Worm (Caenorhabditis elegans) whole organism, L1 larva: ENCODE results near the gene col-129.

ENCODE experiments used
- C04F5.9 ChIP-seq: sonication (generic microtip); optimal IDR thresholded peaks from 2 replicates; lab custom pipeline; 2016; ENCODE audit warnings: missing genetic modification characterization, missing compliant biosample characterization
- C16A3.4 ChIP-seq: fragments of 150-350 bp; optimal IDR thresholded peaks from 2 replicates; lab custom pipeline; 2014; ENCODE audit warnings: missing biosample characterization, missing genetic modification characterization
- Y116A8C.19 ChIP-seq: sonication (generic microtip); optimal IDR thresholded peaks from 2 replicates; lab custom pipeline; 2016; ENCODE audit warnings: missing compliant biosample characterization, missing genetic modification characterization, borderline replicate concordance
- aha-1 ChIP-seq: fragments of 150-350 bp; optimal IDR thresholded peaks from 2 replicates; lab custom pipeline; 2014; ENCODE audit warnings: missing biosample characterization, missing genetic modification characterization
- ama-1 ChIP-seq: fragments of 150-350 bp; optimal IDR thresholded peaks from 2 replicates; lab custom pipeline; 2014
- blmp-1 ChIP-seq: fragments of 150-350 bp; optimal IDR thresholded peaks from 2 replicates; lab custom pipeline; 2014; ENCODE audit warnings: missing biosample characterization, missing genetic modification characterization
- ceh-63 ChIP-seq: fragments of 200-800 bp; sonication (Bioruptor generic); optimal IDR thresholded peaks from 2 replicates; lab custom pipeline; 2018; ENCODE audit warnings: mild to moderate bottlenecking, missing genetic modification characterization, missing compliant biosample characterization
- ceh-8 ChIP-seq: fragments of 200-800 bp; sonication (Bioruptor generic); optimal IDR thresholded peaks from 2 replicates; lab custom pipeline; 2018; ENCODE audit warnings: mild to moderate bottlenecking, missing genetic modification characterization, moderate library complexity, missing compliant biosample characterization
- ceh-90 ChIP-seq: sonication (generic microtip); optimal IDR thresholded peaks from 2 replicates; lab custom pipeline; 2016; ENCODE audit warnings: missing genetic modification characterization, missing compliant biosample characterization
- ces-1 ChIP-seq: fragments of 150-350 bp; optimal IDR thresholded peaks from 2 replicates; lab custom pipeline; 2014; ENCODE audit warnings: missing biosample characterization, missing genetic modification reagents, missing genetic modification characterization
- dpl-1 ChIP-seq, 3 experiments: fragments of 150-350 bp in 2 of 3; sonication (generic microtip) in 1 of 3; optimal IDR thresholded peaks; 2 replicates each; lab custom pipeline; 2014 to 2017; ENCODE audit warnings: missing biosample characterization in 3 of 3, missing genetic modification characterization in 3 of 3, missing genetic modification reagents in 3 of 3
- dsc-1 ChIP-seq: sonication (generic microtip); optimal IDR thresholded peaks from 2 replicates; lab custom pipeline; 2016; ENCODE audit warnings: mild to moderate bottlenecking, missing genetic modification characterization, missing compliant biosample characterization
- egl-13 ChIP-seq: sonication (generic microtip); optimal IDR thresholded peaks from 2 replicates; lab custom pipeline; 2016; ENCODE audit warnings: missing genotype, missing genetic modification reagents, missing genetic modification characterization, missing compliant biosample characterization
- egl-27 ChIP-seq, 2 experiments: fragments of 150-350 bp in 1 of 2; sonication (generic microtip); optimal IDR thresholded peaks; 3 replicates each; lab custom pipeline; 2017 to 2018; ENCODE audit warnings: missing biosample characterization in 2 of 2, missing genetic modification characterization in 2 of 2, missing genetic modification reagents in 2 of 2
- elt-2 ChIP-seq: sonication (generic microtip); optimal IDR thresholded peaks from 2 replicates; lab custom pipeline; 2016; ENCODE audit warnings: missing genetic modification characterization, mild to moderate bottlenecking, inconsistent platforms, missing compliant biosample characterization, missing genetic modification reagents
- ets-5 ChIP-seq: fragments of 200-800 bp; sonication (Bioruptor generic); IDR thresholded peaks from 2 replicates; pipeline ENCODE4 v1.3.6; 2022; ENCODE audit warnings: missing genetic modification characterization, missing compliant biosample characterization
- fkh-10 ChIP-seq: sonication (generic microtip); optimal IDR thresholded peaks from 2 replicates; lab custom pipeline; 2017; ENCODE audit warnings: missing biosample characterization, missing genetic modification reagents, missing genetic modification characterization
- fos-1 ChIP-seq: fragments of 150-350 bp; optimal IDR thresholded peaks from 2 replicates; lab custom pipeline; 2014; ENCODE audit warnings: missing biosample characterization, missing genetic modification characterization
- grh-1 ChIP-seq: fragments of 200-800 bp; sonication (Bioruptor generic); IDR thresholded peaks from 2 replicates; pipeline ENCODE4 v1.3.6; 2022; ENCODE audit warnings: missing genetic modification reagents, missing genetic modification characterization, missing compliant biosample characterization
- hlh-17 ChIP-seq: fragments of 200-800 bp; sonication (Bioruptor generic); optimal IDR thresholded peaks from 2 replicates; lab custom pipeline; 2018; ENCODE audit warnings: missing genetic modification characterization, mild to moderate bottlenecking, missing compliant biosample characterization, moderate library complexity, borderline replicate concordance
- hlh-4 ChIP-seq: sonication (generic microtip); optimal IDR thresholded peaks from 2 replicates; lab custom pipeline; 2016; ENCODE audit warnings: mild to moderate bottlenecking, missing genetic modification characterization, missing compliant biosample characterization
- irx-1 ChIP-seq: sonication (generic microtip); optimal IDR thresholded peaks from 2 replicates; lab custom pipeline; 2016; ENCODE audit warnings: missing genetic modification characterization, missing compliant biosample characterization
- isw-1 ChIP-seq: fragments of 200-800 bp; sonication (Bioruptor generic); IDR thresholded peaks from 2 replicates; pipeline ENCODE4 v1.3.6; 2022; ENCODE audit warnings: missing genetic modification characterization, missing compliant biosample characterization
- jun-1 ChIP-seq: fragments of 150-350 bp; optimal IDR thresholded peaks from 2 replicates; lab custom pipeline; 2014; ENCODE audit warnings: missing biosample characterization, missing genetic modification reagents, missing genetic modification characterization
- lin-14 ChIP-seq: fragments of 200-800 bp; sonication (Bioruptor generic); optimal IDR thresholded peaks from 2 replicates; lab custom pipeline; 2018; ENCODE audit warnings: mild to moderate bottlenecking, missing genetic modification characterization, moderate library complexity, missing compliant biosample characterization
- lin-15B ChIP-seq: fragments of 150-350 bp; sonication (generic microtip); optimal IDR thresholded peaks from 3 replicates; lab custom pipeline; 2014; ENCODE audit warnings: missing biosample characterization, missing genetic modification characterization
- lin-35 ChIP-seq, 2 experiments: fragments of 150-350 bp; optimal IDR thresholded peaks; 2 replicates each; lab custom pipeline; 2014; ENCODE audit warnings: missing biosample characterization in 2 of 2, missing genetic modification characterization in 2 of 2, missing genetic modification reagents in 2 of 2
- lin-39 ChIP-seq: fragments of 150-350 bp; optimal IDR thresholded peaks from 2 replicates; lab custom pipeline; 2014; ENCODE audit warnings: missing biosample characterization, missing genetic modification reagents, missing genetic modification characterization
- mab-9 ChIP-seq: fragments of 200-800 bp; sonication (Bioruptor generic); IDR thresholded peaks from 2 replicates; pipeline ENCODE4 v1.3.6; 2022; ENCODE audit warnings: missing genetic modification reagents, missing genetic modification characterization, missing compliant biosample characterization
- mdl-1 ChIP-seq, 2 experiments: fragments of 150-350 bp; optimal IDR thresholded peaks; 2 replicates each; lab custom pipeline; 2014 to 2017; ENCODE audit warnings: missing biosample characterization in 2 of 2, missing genetic modification characterization in 2 of 2, inconsistent platforms in 1 of 2
- mef-2 ChIP-seq: fragments of 150-350 bp; optimal IDR thresholded peaks from 2 replicates; lab custom pipeline; 2014; ENCODE audit warnings: missing biosample characterization, missing genetic modification characterization
- mep-1 ChIP-seq: fragments of 150-350 bp; optimal IDR thresholded peaks from 2 replicates; lab custom pipeline; 2014; ENCODE audit warnings: missing biosample characterization, missing genetic modification characterization
- nhr-12 ChIP-seq: sonication (generic microtip); optimal IDR thresholded peaks from 2 replicates; lab custom pipeline; 2017; ENCODE audit warnings: missing biosample characterization, missing genetic modification characterization
- nhr-47 ChIP-seq: sonication (generic microtip); optimal IDR thresholded peaks from 2 replicates; lab custom pipeline; 2016; ENCODE audit warnings: mild to moderate bottlenecking, missing genetic modification characterization, moderate library complexity, missing compliant biosample characterization
- nhr-71 ChIP-seq: sonication (generic microtip); optimal IDR thresholded peaks from 2 replicates; lab custom pipeline; 2016; ENCODE audit warnings: mild to moderate bottlenecking, missing genetic modification characterization, moderate library complexity, missing compliant biosample characterization
- nhr-76 ChIP-seq: sonication (generic microtip); optimal IDR thresholded peaks from 2 replicates; lab custom pipeline; 2017; ENCODE audit warnings: missing biosample characterization, missing genetic modification characterization
- nhr-77 ChIP-seq: fragments of 150-350 bp; optimal IDR thresholded peaks from 2 replicates; lab custom pipeline; 2014; ENCODE audit warnings: missing biosample characterization, missing genetic modification characterization
- nhr-84 ChIP-seq: sonication (generic microtip); optimal IDR thresholded peaks from 2 replicates; lab custom pipeline; 2017; ENCODE audit warnings: missing biosample characterization, missing genetic modification characterization
- nhr-85 ChIP-seq: sonication (generic microtip); peaks from one replicate; lab custom pipeline; 2016; ENCODE audit warnings: missing genetic modification characterization, inconsistent platforms, missing compliant biosample characterization
- nhr-90 ChIP-seq: sonication (generic microtip); optimal IDR thresholded peaks from 2 replicates; lab custom pipeline; 2016; ENCODE audit warnings: mild to moderate bottlenecking, missing genetic modification characterization, missing compliant biosample characterization; ENCODE audit not compliant: poor library complexity
- pag-3 ChIP-seq: sonication (generic microtip); optimal IDR thresholded peaks from 2 replicates; lab custom pipeline; 2017; ENCODE audit warnings: missing genetic modification characterization, mild to moderate bottlenecking, missing compliant biosample characterization, antibody characterized with exemption, borderline replicate concordance; ENCODE audit not compliant: insufficient read depth
- snpc-4 ChIP-seq: fragments of 150-350 bp; optimal IDR thresholded peaks from 2 replicates; lab custom pipeline; 2014; ENCODE audit warnings: missing biosample characterization, missing genetic modification characterization
- snu-23 ChIP-seq: sonication (generic microtip); optimal IDR thresholded peaks from 2 replicates; lab custom pipeline; 2016; ENCODE audit warnings: missing genetic modification characterization, missing compliant biosample characterization
- sox-4 ChIP-seq: sonication (generic microtip); optimal IDR thresholded peaks from 2 replicates; lab custom pipeline; 2016; ENCODE audit warnings: missing genetic modification characterization, missing compliant biosample characterization
- sup-37 ChIP-seq: fragments of 200-800 bp; sonication (Bioruptor generic); optimal IDR thresholded peaks from 2 replicates; lab custom pipeline; 2018; ENCODE audit warnings: mild to moderate bottlenecking, missing genetic modification characterization, missing compliant biosample characterization
- swsn-7 ChIP-seq: sonication (generic microtip); optimal IDR thresholded peaks from 2 replicates; lab custom pipeline; 2016; ENCODE audit warnings: missing genetic modification characterization, missing compliant biosample characterization
- tlp-1 ChIP-seq: fragments of 150-350 bp; optimal IDR thresholded peaks from 2 replicates; lab custom pipeline; 2014; ENCODE audit warnings: missing biosample characterization, missing genetic modification characterization
- unc-130 ChIP-seq: fragments of 150-350 bp; optimal IDR thresholded peaks from 2 replicates; lab custom pipeline; 2017; ENCODE audit warnings: missing biosample characterization, missing genetic modification characterization, inconsistent platforms
- unc-30 ChIP-seq: sonication (generic microtip); optimal IDR thresholded peaks from 2 replicates; lab custom pipeline; 2017; ENCODE audit warnings: missing biosample characterization, missing genetic modification characterization
- vab-15 ChIP-seq: sonication (generic microtip); optimal IDR thresholded peaks from 2 replicates; lab custom pipeline; 2017; ENCODE audit warnings: missing genotype, mild to moderate bottlenecking, missing genetic modification characterization, missing compliant biosample characterization
- zag-1 ChIP-seq: fragments of 150-350 bp; optimal IDR thresholded peaks from 2 replicates; lab custom pipeline; 2014; ENCODE audit warnings: missing biosample characterization, missing genetic modification characterization
- ztf-11 ChIP-seq, 2 experiments: sonication (generic microtip); optimal IDR thresholded peaks; 2 replicates each; lab custom pipeline; 2016 to 2017; ENCODE audit warnings: missing genetic modification characterization in 2 of 2, missing biosample characterization in 1 of 2, missing compliant biosample characterization in 1 of 2
- ztf-4 ChIP-seq: fragments of 150-350 bp; optimal IDR thresholded peaks from 2 replicates; lab custom pipeline; 2014; ENCODE audit warnings: missing biosample characterization, missing genetic modification characterization

Gene col-129

DNA sequence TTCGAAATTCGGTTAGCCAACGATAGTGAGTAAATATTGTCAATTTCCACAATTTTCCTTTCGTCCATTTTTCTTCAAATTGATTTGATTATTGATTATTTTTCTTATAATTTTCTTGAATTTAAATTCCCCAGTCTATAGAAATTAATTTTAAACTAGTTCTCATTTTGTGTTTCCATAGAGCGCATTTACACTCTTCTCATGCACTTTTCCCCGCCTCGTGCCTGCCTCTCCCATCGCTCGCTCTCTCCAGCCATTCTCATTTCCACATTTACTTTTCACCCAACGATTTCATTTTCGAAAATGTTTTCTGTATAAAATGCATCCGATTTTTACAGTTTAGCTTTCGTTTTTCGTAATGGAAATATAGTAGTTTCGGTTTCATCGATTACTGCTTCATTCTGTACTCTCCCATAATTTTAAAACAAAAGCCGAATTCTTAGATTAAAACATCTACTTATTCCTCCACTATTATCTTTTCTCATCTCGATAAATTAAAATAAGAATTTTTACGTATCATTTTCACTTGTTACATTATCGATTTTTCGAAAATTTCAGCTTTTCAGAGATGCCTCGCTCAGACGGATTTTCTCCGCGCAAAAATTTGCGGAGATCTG lies 31.2 kb downstream of the col-129 start, which contains the start of gene lex-1 (continued):
- TF ChIP-seq nhr-47 (tag; lab: Kevin White, UChicago) (peak; percentile 6), ceh-8 (GFP tag; lab: Kevin White, UChicago) (no peak), swsn-7 (tag; lab: Kevin White, UChicago) (peak; percentile 3), dsc-1 (tag; lab: Kevin White, UChicago) (no peak), fos-1 (tag; lab: Kevin White, UChicago) (no peak), egl-27 (tag; optimal IDR thresholded peaks at IDR 0.05; lab: Kevin White, UChicago) (no peak), ama-1 (no peak), nhr-84 (no peak), elt-2 (tag; lab: Kevin White, UChicago) (no peak), zag-1 (tag; lab: Kevin White, UChicago) (no peak), pag-3 (no peak), snpc-4 (no peak), lin-39 (tag; lab: Kevin White, UChicago) (no peak), grh-1 (no peak), C04F5.9 (tag; lab: Kevin White, UChicago) (peak; percentile 14), sup-37 (GFP tag; lab: Kevin White, UChicago) (no peak), ceh-90 (no peak), snu-23 (GFP tag; lab: Kevin White, UChicago) (peak; percentile 55), isw-1 (no peak), irx-1 (tag; lab: Kevin White, UChicago) (no peak), aha-1 (tag; lab: Kevin White, UChicago) (no peak), nhr-71 (peak; percentile 50), vab-15 (no peak), lin-35 (GFP tag; optimal IDR thresholded peaks at IDR 0.05; lab: Kevin White, UChicago) (peak; percentile 80 to 92), ztf-11 (tag; optimal IDR thresholded peaks at IDR 0.05; lab: Kevin White, UChicago) (no peak), mep-1 (tag; lab: Kevin White, UChicago) (peak; percentile 56), unc-30 (tag; lab: Kevin White, UChicago) (no peak), lin-14 (GFP tag; lab: Kevin White, UChicago) (peak; percentile 40), ets-5 (GFP tag; lab: Robert Waterston, UW) (no peak), mab-9 (GFP tag; lab: Robert Waterston, UW) (no peak), nhr-85 (no peak), jun-1 (tag; lab: Kevin White, UChicago) (no peak), mef-2 (tag; lab: Kevin White, UChicago) (no peak), egl-13 (tag; lab: Kevin White, UChicago) (no peak), Y116A8C.19 (no peak), nhr-77 (tag; lab: Kevin White, UChicago) (no peak), hlh-17 (GFP tag; lab: Kevin White, UChicago) (no peak), nhr-12 (tag; lab: Kevin White, UChicago) (no peak), tlp-1 (tag; lab: Kevin White, UChicago) (no peak), fkh-10 (GFP tag; lab: Kevin White, UChicago) (no peak), unc-130 (tag; lab: Kevin White, UChicago) (no peak), blmp-1 (tag; lab: Kevin White, UChicago) (peak; percentile 86), hlh-4 (tag; lab: Kevin White, UChicago) (no peak), nhr-90 (tag; lab: Kevin White, UChicago) (no peak), ceh-63 (GFP tag; lab: Kevin White, UChicago) (no peak), C16A3.4 (tag; lab: Kevin White, UChicago) (peak; percentile 37), ces-1 (GFP tag; lab: Kevin White, UChicago) (no peak), dpl-1 (GFP tag; optimal IDR thresholded peaks at IDR 0.05; lab: Kevin White, UChicago) (peak; percentile 61 to 86 (median 80)), nhr-76 (no peak), sox-4 (tag; lab: Kevin White, UChicago) (no peak), mdl-1 (tag; optimal IDR thresholded peaks at IDR 0.05; lab: Kevin White, UChicago) (peak in 1 of 2 experiments; percentile 76), lin-15B (tag; lab: Kevin White, UChicago) (peak; percentile 71), ztf-4 (tag; lab: Kevin White, UChicago) (no peak)
